Worm (Caenorhabditis elegans) whole organism, late embryonic: ENCODE data around the gene F39F10.3.
"Not testable (repeated sequence)": the region's sequence is repeated elsewhere in the genome, so short reads cannot be mapped to it uniquely, and the experiment has no call there.

ENCODE experiments used
- C38D4.7 ChIP-seq: fragments of 200-800 bp; sonication (Bioruptor generic); optimal IDR thresholded peaks from 2 replicates; lab custom pipeline; 2018; ENCODE audit warnings: mild to moderate bottlenecking, missing genetic modification characterization, moderate library complexity, missing compliant biosample characterization
- F13H6.1 ChIP-seq: sonication (generic microtip); optimal IDR thresholded peaks from 2 replicates; lab custom pipeline; 2016; ENCODE audit warnings: missing genetic modification characterization, missing compliant biosample characterization
- K02D7.2 ChIP-seq: sonication (generic microtip); optimal IDR thresholded peaks from 2 replicates; lab custom pipeline; 2017; ENCODE audit warnings: mild to moderate bottlenecking, missing genetic modification characterization, missing compliant biosample characterization
- K09A11.1 ChIP-seq: sonication (generic microtip); optimal IDR thresholded peaks from 2 replicates; lab custom pipeline; 2017; ENCODE audit warnings: antibody characterized with exemption, mild to moderate bottlenecking, missing genetic modification characterization, missing compliant biosample characterization; ENCODE audit not compliant: insufficient read depth
- T23F11.4 ChIP-seq: fragments of 200-800 bp; sonication (Bioruptor generic); optimal IDR thresholded peaks from 2 replicates; lab custom pipeline; 2018; ENCODE audit warnings: mild to moderate bottlenecking, missing genetic modification characterization, missing compliant biosample characterization
- ceh-14 ChIP-seq: sonication (generic microtip); optimal IDR thresholded peaks from 2 replicates; lab custom pipeline; 2016; ENCODE audit warnings: missing genotype, missing genetic modification characterization, missing compliant biosample characterization
- ceh-22 ChIP-seq: sonication (generic microtip); optimal IDR thresholded peaks from 2 replicates; lab custom pipeline; 2017; ENCODE audit warnings: missing biosample characterization, missing genetic modification characterization
- ceh-24 ChIP-seq: sonication (generic microtip); optimal IDR thresholded peaks from 2 replicates; lab custom pipeline; 2016; ENCODE audit warnings: mild to moderate bottlenecking, missing genetic modification characterization, missing compliant biosample characterization
- ceh-48 ChIP-seq: sonication (generic microtip); optimal IDR thresholded peaks from 2 replicates; lab custom pipeline; 2016; ENCODE audit warnings: missing genetic modification characterization, inconsistent platforms, missing compliant biosample characterization
- dmd-4 ChIP-seq: sonication (generic microtip); optimal IDR thresholded peaks from 2 replicates; lab custom pipeline; 2016; ENCODE audit warnings: borderline replicate concordance, missing genetic modification characterization, missing compliant biosample characterization
- elt-4 ChIP-seq: sonication (generic microtip); optimal IDR thresholded peaks from 2 replicates; lab custom pipeline; 2016; ENCODE audit warnings: missing genetic modification characterization, missing compliant biosample characterization
- ets-4 ChIP-seq: sonication (generic microtip); optimal IDR thresholded peaks from 2 replicates; lab custom pipeline; 2016; ENCODE audit warnings: missing genetic modification characterization, missing compliant biosample characterization
- fax-1 ChIP-seq: sonication (generic microtip); optimal IDR thresholded peaks from 2 replicates; lab custom pipeline; 2016; ENCODE audit warnings: missing genotype, missing genetic modification characterization, missing compliant biosample characterization
- fkh-6 ChIP-seq: sonication (generic microtip); optimal IDR thresholded peaks from 2 replicates; lab custom pipeline; 2016; ENCODE audit warnings: missing genetic modification characterization, missing compliant biosample characterization
- gmeb-2 ChIP-seq: sonication (generic microtip); optimal IDR thresholded peaks from 2 replicates; lab custom pipeline; 2016; ENCODE audit warnings: missing genetic modification characterization, inconsistent platforms, missing compliant biosample characterization
- hlh-13 ChIP-seq: fragments of 200-800 bp; sonication (Bioruptor generic); optimal IDR thresholded peaks from 2 replicates; lab custom pipeline; 2018; ENCODE audit warnings: mild to moderate bottlenecking, missing genetic modification characterization, missing compliant biosample characterization
- hlh-6 ChIP-seq: sonication (generic microtip); optimal IDR thresholded peaks from 2 replicates; lab custom pipeline; 2016; ENCODE audit warnings: missing genotype, missing genetic modification characterization, missing compliant biosample characterization
- lim-6 ChIP-seq: sonication (generic microtip); optimal IDR thresholded peaks from 2 replicates; lab custom pipeline; 2016; ENCODE audit warnings: missing genetic modification characterization, missing compliant biosample characterization
- lin-11 ChIP-seq: fragments of 200-800 bp; sonication (Bioruptor generic); optimal IDR thresholded peaks from 2 replicates; lab custom pipeline; 2018; ENCODE audit warnings: mild to moderate bottlenecking, missing genetic modification characterization, missing compliant biosample characterization
- mec-3 ChIP-seq: sonication (generic microtip); optimal IDR thresholded peaks from 2 replicates; lab custom pipeline; 2016; ENCODE audit warnings: borderline replicate concordance, missing genetic modification characterization, missing compliant biosample characterization
- npax-4 ChIP-seq: sonication (generic microtip); optimal IDR thresholded peaks from 2 replicates; lab custom pipeline; 2016; ENCODE audit warnings: missing genetic modification characterization, missing compliant biosample characterization
- pag-3 ChIP-seq: sonication (generic microtip); optimal IDR thresholded peaks from 2 replicates; lab custom pipeline; 2016; ENCODE audit warnings: missing compliant biosample characterization, missing genetic modification characterization, borderline replicate concordance
- pat-9 ChIP-seq: fragments of 200-800 bp; sonication (Bioruptor generic); optimal IDR thresholded peaks from 2 replicates; lab custom pipeline; 2018; ENCODE audit warnings: mild to moderate bottlenecking, missing genetic modification characterization, moderate library complexity, missing compliant biosample characterization
- rnt-1 ChIP-seq: sonication (generic microtip); optimal IDR thresholded peaks from 2 replicates; lab custom pipeline; 2016; ENCODE audit warnings: missing genetic modification characterization, missing compliant biosample characterization
- sdc-2 ChIP-seq: sonication (generic microtip); optimal IDR thresholded peaks from 2 replicates; lab custom pipeline; 2016; ENCODE audit warnings: missing genotype, missing genetic modification characterization, missing compliant biosample characterization
- syd-9 ChIP-seq: sonication (generic microtip); optimal IDR thresholded peaks from 2 replicates; lab custom pipeline; 2016; ENCODE audit warnings: mild to moderate bottlenecking, missing genetic modification characterization, moderate library complexity, missing compliant biosample characterization
- tbx-2 ChIP-seq: sonication (generic microtip); optimal IDR thresholded peaks from 2 replicates; lab custom pipeline; 2016; ENCODE audit warnings: missing genetic modification characterization, missing compliant biosample characterization
- tbx-7 ChIP-seq: sonication (generic microtip); optimal IDR thresholded peaks from 2 replicates; lab custom pipeline; 2016; ENCODE audit warnings: missing genotype, missing genetic modification characterization, missing compliant biosample characterization
- ttx-3 ChIP-seq: sonication (generic microtip); optimal IDR thresholded peaks from 2 replicates; lab custom pipeline; 2016; ENCODE audit warnings: missing genetic modification reagents, missing genetic modification characterization, missing compliant biosample characterization
- unc-3 ChIP-seq, 2 experiments: fragments of 200-800 bp in 1 of 2; sonication (Bioruptor generic) in 1 of 2; sonication (generic microtip) in 1 of 2; conservative IDR thresholded peaks in 1 of 2; optimal IDR thresholded peaks in 1 of 2; 2 replicates each; pipeline versions ENCODE4 v1.3.6 to Lab custom; 2016 to 2022; ENCODE audit warnings: missing compliant biosample characterization in 2 of 2, missing genetic modification characterization in 2 of 2, missing genetic modification reagents in 1 of 2
- unc-42 ChIP-seq: sonication (generic microtip); optimal IDR thresholded peaks from 2 replicates; lab custom pipeline; 2016; ENCODE audit warnings: missing genotype, missing genetic modification characterization, missing compliant biosample characterization
- unc-55 ChIP-seq: sonication (generic microtip); optimal IDR thresholded peaks from 2 replicates; lab custom pipeline; 2017; ENCODE audit warnings: missing biosample characterization, missing genetic modification reagents, missing genetic modification characterization
- unc-86 ChIP-seq: sonication (generic microtip); optimal IDR thresholded peaks from 2 replicates; lab custom pipeline; 2016; ENCODE audit warnings: missing genetic modification characterization, missing compliant biosample characterization
- ztf-16 ChIP-seq: sonication (generic microtip); optimal IDR thresholded peaks from 2 replicates; lab custom pipeline; 2017; ENCODE audit warnings: missing genetic modification characterization, missing compliant biosample characterization

The F39F10.3 gene

DNA sequence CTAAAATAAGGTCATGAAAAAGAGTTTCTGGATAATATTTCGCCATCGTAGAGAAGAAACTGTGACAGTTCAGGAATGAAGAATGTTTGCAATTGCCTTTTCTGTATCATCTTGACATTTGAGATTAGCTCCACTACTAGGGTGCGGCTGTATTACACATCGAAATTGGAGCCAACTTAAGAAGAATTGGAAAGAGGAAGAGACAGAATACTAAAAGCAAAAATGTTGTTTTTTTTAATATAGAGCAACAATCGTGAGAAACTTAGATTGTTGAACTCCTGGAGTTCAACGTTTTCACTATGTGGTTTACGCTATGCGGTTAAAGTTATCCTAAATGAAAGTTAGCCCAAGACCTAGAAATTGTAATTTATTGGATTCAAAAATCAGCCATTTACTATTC is 11.4 kb upstream of the F39F10.3 start, which contains the start of gene acs-9:
TSS of gene acs-9 (minus strand) at position 101 of the 400 bp plus-strand sequence.
- no peak for TF ChIP-seq K09A11.1 (tag; lab: Kevin White, UChicago)
- no peak for TF ChIP-seq ceh-22 (tag; lab: Kevin White, UChicago)
- TF ChIP-seq unc-55 = no peak
- TF ChIP-seq ceh-14 (tag; lab: Kevin White, UChicago) = no peak
- no peak for TF ChIP-seq hlh-6 (tag; lab: Kevin White, UChicago)
- TF ChIP-seq dmd-4 (tag; lab: Kevin White, UChicago) = no peak
- TF ChIP-seq hlh-13 (GFP tag; lab: Kevin White, UChicago) = no peak
- TF ChIP-seq K02D7.2 (tag; lab: Kevin White, UChicago) = no peak
- TF ChIP-seq gmeb-2 = no peak
- no peak for TF ChIP-seq ceh-24 (tag; lab: Kevin White, UChicago)
- no peak for TF ChIP-seq mec-3
- no peak for TF ChIP-seq ets-4 (tag; lab: Kevin White, UChicago)
- no peak for TF ChIP-seq lin-11 (tag; lab: Kevin White, UChicago)
- no peak for TF ChIP-seq elt-4 (tag; lab: Kevin White, UChicago)
- no peak for TF ChIP-seq pag-3
- TF ChIP-seq unc-42 = no peak
- TF ChIP-seq unc-86 = no peak
- no peak for TF ChIP-seq tbx-7 (tag; lab: Kevin White, UChicago)
- no peak for TF ChIP-seq F13H6.1 (tag; lab: Kevin White, UChicago)
- no peak for TF ChIP-seq npax-4 (tag; lab: Kevin White, UChicago)

DNA sequence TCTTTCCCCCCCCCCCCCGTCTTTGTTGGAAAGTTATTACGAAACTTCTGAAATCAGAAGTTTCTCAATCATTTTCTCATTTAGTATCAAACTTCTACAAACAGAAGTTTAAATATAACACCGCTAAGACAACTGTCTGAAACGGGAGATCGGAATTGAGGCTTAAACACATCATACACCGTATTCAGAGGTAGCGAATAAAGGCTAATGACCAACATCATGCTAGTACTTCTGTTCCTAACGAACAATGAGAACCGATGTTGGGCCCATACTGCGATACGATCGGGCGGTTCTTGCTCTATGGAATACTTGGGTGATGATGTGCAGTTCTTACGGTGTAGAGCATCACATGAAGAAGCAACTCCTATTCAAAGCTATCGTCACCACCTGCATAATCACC is 8.4 kb upstream of the F39F10.3 start, which contains the start of gene Y13C8A.1:
TSS of gene Y13C8A.1 (plus strand) at position 301 of the 400 bp plus-strand sequence.
- TF ChIP-seq K02D7.2 (tag; lab: Kevin White, UChicago); T23F11.4 (GFP tag; lab: Kevin White, UChicago); fkh-6: not testable (repeated sequence)

DNA sequence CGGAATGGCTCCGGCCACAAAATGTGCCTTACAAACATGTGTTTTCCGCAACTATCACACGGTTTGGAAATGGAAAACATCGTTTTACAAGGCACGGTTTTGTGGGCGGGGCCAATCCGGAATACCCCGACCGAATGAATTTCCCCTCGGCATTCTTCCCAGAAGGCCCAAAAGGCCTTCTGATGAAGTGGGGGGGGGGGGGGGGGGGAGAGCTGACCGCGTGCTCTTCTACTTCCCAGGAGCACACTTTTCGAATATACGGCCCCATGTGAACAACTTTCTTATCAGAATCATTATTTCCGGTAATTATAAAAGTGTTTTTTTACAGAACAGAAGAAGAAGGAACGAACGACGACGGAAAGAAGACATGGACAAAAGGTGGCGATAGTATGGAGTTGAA is 7.7 kb upstream of the F39F10.3 start:
- no peak for TF ChIP-seq ceh-24 (tag; lab: Kevin White, UChicago)
- no peak for TF ChIP-seq pag-3
- TF ChIP-seq ttx-3 (tag; lab: Kevin White, UChicago) = no peak
- TF ChIP-seq fax-1 (tag; lab: Kevin White, UChicago) = no peak
- no peak for TF ChIP-seq sdc-2 (tag; lab: Kevin White, UChicago)
- no peak for TF ChIP-seq ceh-22 (tag; lab: Kevin White, UChicago)
- TF ChIP-seq ceh-48 = no peak
- no peak for TF ChIP-seq rnt-1 (tag; lab: Kevin White, UChicago)
- TF ChIP-seq ceh-14 (tag; lab: Kevin White, UChicago) = no peak
- no peak for TF ChIP-seq tbx-2 (tag; lab: Kevin White, UChicago)

DNA sequence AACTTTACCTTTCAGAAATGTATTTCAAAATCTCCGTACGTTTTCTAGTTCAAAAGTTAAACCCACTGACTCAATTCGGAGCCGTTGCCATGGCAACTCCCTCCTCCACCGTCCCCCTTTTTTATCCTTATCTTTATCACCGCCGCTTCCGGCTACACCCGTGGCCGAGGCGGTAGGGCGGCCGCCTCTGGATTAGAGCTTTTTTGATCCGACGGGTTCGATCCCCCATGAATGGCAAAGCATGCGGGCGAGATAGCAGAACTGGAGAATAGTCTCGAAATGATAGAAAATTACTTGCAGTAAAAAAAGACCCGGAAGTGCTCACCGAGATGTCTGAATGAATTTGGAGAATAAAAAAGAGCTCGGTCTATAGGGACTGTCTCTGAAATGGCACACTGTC is 2.0 kb downstream of the F39F10.3 start:
- no peak for TF ChIP-seq sdc-2 (tag; lab: Kevin White, UChicago)
- no peak for TF ChIP-seq hlh-6 (tag; lab: Kevin White, UChicago)
- no peak for TF ChIP-seq ztf-16 (tag; lab: Kevin White, UChicago)
- no peak for TF ChIP-seq unc-3 (GFP tag; conservative IDR thresholded peaks at IDR 0.05; lab: Robert Waterston, UW)
- TF ChIP-seq unc-3 (tag; optimal IDR thresholded peaks at IDR 0.05; lab: Kevin White, UChicago) = no peak
- no peak for TF ChIP-seq unc-86
- no peak for TF ChIP-seq syd-9 (tag; lab: Kevin White, UChicago)
- no peak for TF ChIP-seq ceh-22 (tag; lab: Kevin White, UChicago)
- TF ChIP-seq C38D4.7 (GFP tag; lab: Kevin White, UChicago) = no peak
- no peak for TF ChIP-seq K09A11.1 (tag; lab: Kevin White, UChicago)
- TF ChIP-seq T23F11.4 (GFP tag; lab: Kevin White, UChicago) = no peak
- TF ChIP-seq pat-9 (tag; lab: Kevin White, UChicago) = no peak
- no peak for TF ChIP-seq ceh-24 (tag; lab: Kevin White, UChicago)
- no peak for TF ChIP-seq unc-55
- no peak for TF ChIP-seq lim-6 (tag; lab: Kevin White, UChicago)
- TF ChIP-seq hlh-13 (GFP tag; lab: Kevin White, UChicago) = no peak
- TF ChIP-seq lin-11 (tag; lab: Kevin White, UChicago) = no peak
- no peak for TF ChIP-seq F13H6.1 (tag; lab: Kevin White, UChicago)
